Worm (Caenorhabditis elegans): ENCODE measurements around the gene pfn-3.

pfn-3 gene

DNA sequence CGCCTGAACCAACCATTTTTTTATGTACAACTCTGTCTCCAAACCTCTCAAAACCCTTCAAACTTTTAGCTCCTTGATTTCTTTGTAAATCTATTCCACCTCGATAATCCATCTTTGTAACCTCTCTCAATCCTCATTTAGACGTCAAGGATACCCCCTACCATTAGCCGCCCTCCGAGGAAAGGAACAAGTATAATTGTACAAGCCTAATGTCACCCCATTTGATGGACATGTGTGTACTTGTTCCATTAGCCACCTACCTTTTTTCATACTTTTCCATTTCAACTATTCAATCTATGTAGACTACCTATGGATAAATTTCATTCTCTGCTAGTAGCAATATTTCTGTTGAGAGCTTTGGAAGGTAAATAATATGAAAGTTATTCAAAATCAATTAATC, 27.3 kb upstream of the pfn-3 start, which contains the start of gene C05D9.4:
Gene C05D9.4 (plus strand): TSS at position 301 of the 400 bp plus-strand sequence.
- TF ChIP-seq W03F9.2 (tag; optimal IDR thresholded peaks at IDR 0.05) (no peak), dao-5 (tag; optimal IDR thresholded peaks at IDR 0.05) (no peak), him-1 (tag; optimal IDR thresholded peaks at IDR 0.05) (no peak)

DNA sequence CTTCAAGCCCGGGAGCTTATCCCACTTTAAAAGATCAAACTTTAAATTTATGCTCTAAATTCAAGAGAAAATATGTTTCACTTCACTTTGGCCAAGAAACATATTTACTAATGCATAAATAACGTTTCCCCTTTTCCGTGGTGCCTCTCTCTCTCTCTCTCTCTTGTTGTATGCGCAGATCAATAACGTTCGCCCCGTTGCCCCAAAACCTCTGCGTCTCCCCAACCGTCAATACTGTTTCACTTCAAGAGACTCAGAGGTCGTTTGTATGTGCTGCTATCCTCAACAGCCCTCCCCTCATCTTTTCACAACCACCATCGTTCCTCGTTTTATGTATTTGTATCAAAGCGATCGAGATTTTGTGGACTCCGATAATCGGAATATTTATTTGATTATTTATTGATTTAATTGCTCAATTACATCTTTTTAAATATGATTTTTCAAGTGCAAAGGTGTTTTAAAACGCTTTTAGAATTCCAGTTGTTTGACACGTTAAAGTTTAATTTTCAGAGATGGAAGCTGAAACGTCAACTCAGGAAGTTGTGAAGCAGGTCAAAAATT, 23.3 kb upstream of the pfn-3 start, which contains the start of gene ife-4:
Gene ife-4 (plus strand): TSS at position 511 of the 561 bp plus-strand sequence.
- TF ChIP-seq dao-5 (tag; optimal IDR thresholded peaks at IDR 0.05) (no peak), him-1 (tag; optimal IDR thresholded peaks at IDR 0.05) (peak; percentile 15)

DNA sequence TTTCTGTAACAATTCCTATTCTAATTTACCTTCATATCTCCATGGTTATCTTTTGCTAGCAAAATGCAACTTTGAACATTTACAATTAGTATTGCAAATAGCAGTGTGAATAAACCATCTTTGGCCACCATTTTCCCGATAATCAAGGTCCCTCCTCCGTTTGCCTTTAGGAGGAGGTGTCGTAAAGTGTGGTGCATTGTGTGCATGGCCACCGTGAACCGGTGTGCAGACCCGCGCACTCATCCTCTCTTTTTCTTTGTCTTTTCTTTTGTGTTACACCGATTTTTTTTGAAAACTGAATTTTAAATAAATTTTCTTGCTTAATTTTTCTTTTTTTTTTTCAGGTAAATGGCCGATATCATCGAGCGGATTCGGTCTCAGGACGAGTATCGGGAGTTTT, 16.4 kb upstream of the pfn-3 start, which contains the start of the genes pigx-1 and rme-6:
Gene pigx-1 (minus strand): TSS at position 206 of the 400 bp plus-strand sequence.
Gene rme-6 (plus strand): TSS at position 345 of the 400 bp plus-strand sequence.
- TF ChIP-seq dao-5 (tag; optimal IDR thresholded peaks at IDR 0.05) (no peak), W03F9.2 (tag; optimal IDR thresholded peaks at IDR 0.05) (no peak), him-1 (tag; optimal IDR thresholded peaks at IDR 0.05) (no peak)

DNA sequence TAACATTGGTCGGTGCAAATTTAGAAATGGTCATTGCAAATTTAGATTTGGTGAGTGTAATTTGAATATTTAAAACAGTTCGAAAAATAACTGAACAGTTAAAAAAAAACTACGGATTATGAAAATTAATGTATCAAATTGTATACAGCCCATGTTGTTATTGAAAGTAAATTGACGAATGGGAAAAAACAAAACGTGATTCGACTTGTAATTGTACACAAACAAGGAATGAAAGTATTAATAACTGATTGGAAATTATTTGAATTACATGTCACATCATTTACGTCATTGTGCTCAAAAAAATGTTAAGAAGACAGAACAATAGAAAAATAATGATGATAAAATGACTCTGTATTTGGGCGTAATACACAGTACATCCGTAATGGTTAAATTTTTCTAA, 13.9 kb upstream of the pfn-3 start:
- no peak for TF ChIP-seq him-1 (tag; optimal IDR thresholded peaks at IDR 0.05)
- TF ChIP-seq dao-5 (tag; optimal IDR thresholded peaks at IDR 0.05): no peak
- no peak for TF ChIP-seq W03F9.2 (tag; optimal IDR thresholded peaks at IDR 0.05)

DNA sequence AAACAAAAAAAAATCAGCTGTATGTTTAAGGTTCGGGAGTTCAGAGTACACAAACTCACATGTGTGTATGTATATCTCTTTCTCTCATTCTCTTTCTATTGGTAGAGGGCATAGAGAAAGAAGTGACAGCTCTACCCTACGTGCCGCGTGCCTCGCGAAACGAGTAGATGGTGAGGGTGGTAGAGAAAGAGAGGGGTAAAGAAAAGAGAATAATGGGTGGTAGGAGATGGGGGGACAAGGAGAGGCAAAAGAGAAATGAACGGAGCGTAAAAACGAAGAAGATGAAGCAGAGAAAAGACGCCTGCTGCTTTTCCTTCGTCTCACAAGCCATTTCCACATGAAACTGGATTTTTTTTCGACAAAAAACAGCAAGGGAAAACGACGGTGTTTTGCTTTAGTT, 12.7 kb upstream of the pfn-3 start:
- TF ChIP-seq dao-5 (tag; optimal IDR thresholded peaks at IDR 0.05) (no peak), him-1 (tag; optimal IDR thresholded peaks at IDR 0.05) (peak; percentile 92), W03F9.2 (tag; optimal IDR thresholded peaks at IDR 0.05) (peak; percentile 80)

ce11 chrX:1089676-1090075, 9.2 kb upstream of the pfn-3 start:
- TF ChIP-seq W03F9.2 (tag; optimal IDR thresholded peaks at IDR 0.05) (no peak), him-1 (tag; optimal IDR thresholded peaks at IDR 0.05) (no peak), dao-5 (tag; optimal IDR thresholded peaks at IDR 0.05) (no peak)

DNA sequence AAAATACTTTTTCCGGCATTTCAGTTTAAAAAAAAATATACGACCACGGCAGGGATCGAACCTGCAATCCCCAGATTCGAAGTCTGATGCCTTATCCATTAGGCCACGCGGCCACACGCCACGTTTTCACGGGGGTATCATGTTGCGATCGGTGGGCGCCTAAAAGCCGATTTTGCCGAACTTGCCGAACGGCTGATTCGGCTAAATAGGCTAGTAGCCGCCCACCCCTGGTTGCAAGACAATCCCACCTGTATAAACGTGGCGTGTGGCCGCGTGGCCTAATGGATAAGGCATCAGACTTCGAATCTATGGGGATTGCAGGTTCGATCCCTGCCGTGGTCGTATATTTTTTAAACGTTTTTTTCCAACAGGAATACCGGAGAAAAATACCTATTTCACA, 8.7 kb upstream of the pfn-3 start:
- TF ChIP-seq dao-5 (tag; optimal IDR thresholded peaks at IDR 0.05) (no peak), W03F9.2 (tag; optimal IDR thresholded peaks at IDR 0.05) (no peak), him-1 (tag; optimal IDR thresholded peaks at IDR 0.05) (no peak)

DNA sequence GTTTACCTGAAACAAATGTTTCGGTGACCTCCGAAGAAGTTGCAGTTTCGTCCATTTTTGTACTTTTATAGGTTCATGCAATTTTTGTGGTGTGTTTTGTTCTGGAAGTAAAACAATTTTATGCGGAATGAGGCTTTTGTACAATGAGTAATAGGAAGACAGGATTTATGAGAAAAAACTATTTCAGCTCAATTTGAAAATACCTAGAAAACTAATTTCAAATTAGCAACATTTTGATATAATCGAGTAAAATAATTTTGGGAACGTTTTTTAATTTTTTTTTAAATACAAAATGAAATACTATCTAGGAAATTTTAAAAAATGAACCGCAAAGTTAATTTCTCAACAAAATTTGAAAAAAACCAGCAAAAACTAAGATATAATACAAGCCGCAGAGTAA, 7.6 kb upstream of the pfn-3 start, which contains the start of gene rei-2:
Gene rei-2 (minus strand): TSS at position 101 of the 400 bp plus-strand sequence.
- TF ChIP-seq him-1 (tag; optimal IDR thresholded peaks at IDR 0.05) (no peak), W03F9.2 (tag; optimal IDR thresholded peaks at IDR 0.05) (no peak), dao-5 (tag; optimal IDR thresholded peaks at IDR 0.05) (no peak)

DNA sequence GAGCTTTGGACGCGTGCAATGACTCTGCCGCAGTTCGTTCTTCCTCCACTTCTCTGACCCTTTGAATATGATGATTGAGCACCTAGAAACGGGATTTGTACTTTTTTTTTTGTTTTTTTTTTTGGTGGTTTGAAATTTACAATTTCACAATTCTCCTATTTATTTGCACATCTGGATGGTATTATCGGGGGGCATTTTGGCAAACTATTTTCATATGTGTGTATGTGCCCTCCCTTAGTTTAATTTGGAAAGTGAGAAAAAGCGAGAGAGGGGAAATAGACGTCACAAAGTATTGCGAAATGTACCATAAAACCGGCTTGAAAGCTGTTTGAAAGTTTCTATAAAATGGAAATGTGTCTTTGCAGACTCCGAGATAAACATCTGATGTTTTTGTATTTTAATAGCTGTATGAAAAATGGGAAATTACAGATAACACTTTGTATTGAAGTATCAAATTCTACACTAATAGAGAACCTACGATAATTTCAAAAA, 6.0 kb upstream of the pfn-3 start:
- TF ChIP-seq dao-5 (tag; optimal IDR thresholded peaks at IDR 0.05): no peak
- peak; percentile 17 for TF ChIP-seq him-1 (tag; optimal IDR thresholded peaks at IDR 0.05)
- no peak for TF ChIP-seq W03F9.2 (tag; optimal IDR thresholded peaks at IDR 0.05)

DNA sequence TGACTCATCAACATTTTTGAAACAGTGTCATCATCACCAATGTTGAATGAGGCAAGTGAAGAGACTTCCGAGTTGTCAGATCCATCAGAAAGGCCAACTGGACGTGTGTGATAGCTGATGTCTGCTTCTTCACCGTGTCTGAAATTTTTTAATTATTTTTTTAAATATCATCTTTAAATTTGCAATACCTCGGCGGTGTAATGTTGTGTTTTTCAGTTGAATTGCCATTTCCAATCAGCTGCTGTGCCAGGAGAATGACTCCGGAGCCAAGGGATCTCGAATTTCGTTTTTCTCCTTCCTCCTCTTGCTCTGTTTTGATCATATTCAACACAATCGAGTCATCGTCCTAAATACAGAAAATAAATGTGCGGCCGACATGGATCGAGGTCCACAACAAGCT, 4.6 kb upstream of the pfn-3 start:
- TF ChIP-seq him-1 (tag; optimal IDR thresholded peaks at IDR 0.05) (no peak), W03F9.2 (tag; optimal IDR thresholded peaks at IDR 0.05) (no peak), dao-5 (tag; optimal IDR thresholded peaks at IDR 0.05) (no peak)

- TF ChIP-seq him-1 (tag; optimal IDR thresholded peaks at IDR 0.05): no peak
- TF ChIP-seq W03F9.2 (tag; optimal IDR thresholded peaks at IDR 0.05): no peak
- no peak for TF ChIP-seq dao-5 (tag; optimal IDR thresholded peaks at IDR 0.05)
These were observed 1.5 kb upstream of the pfn-3 start for ce11 chrX:1081927-1082326.

DNA sequence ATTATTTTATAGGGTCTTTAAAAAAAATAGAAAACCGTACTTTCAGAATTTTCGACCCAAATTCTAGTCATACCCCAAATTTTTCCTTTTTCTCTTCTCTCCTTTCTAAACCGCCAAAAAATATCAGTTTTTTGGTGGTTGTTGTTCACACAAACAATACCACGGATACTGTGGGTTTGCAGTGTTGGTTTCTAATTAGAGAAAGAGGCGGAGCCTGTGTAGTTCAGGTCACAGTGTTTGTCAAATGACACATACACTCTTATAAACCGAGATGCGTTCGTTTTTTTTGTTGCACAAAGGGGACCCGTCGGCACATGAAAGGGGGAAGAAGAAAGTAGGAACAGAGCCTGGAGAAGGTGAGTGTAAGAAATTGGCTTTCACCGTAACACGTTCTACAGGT, 8.3 kb downstream of the pfn-3 start, which contains the start of gene lim-6:
Gene lim-6 (plus strand): TSS at position 301 of the 400 bp plus-strand sequence.
- no peak for TF ChIP-seq dao-5 (tag; optimal IDR thresholded peaks at IDR 0.05)
- TF ChIP-seq him-1 (tag; optimal IDR thresholded peaks at IDR 0.05): no peak
- no peak for TF ChIP-seq W03F9.2 (tag; optimal IDR thresholded peaks at IDR 0.05)

ce11 chrX:1068986-1069385, 11.5 kb downstream of the pfn-3 start, which contains the start of gene mksr-1:
mksr-1 (minus strand) TSS chrX:1069129.
- TF ChIP-seq him-1 (tag; optimal IDR thresholded peaks at IDR 0.05) (no peak), dao-5 (tag; optimal IDR thresholded peaks at IDR 0.05) (no peak), W03F9.2 (tag; optimal IDR thresholded peaks at IDR 0.05) (no peak)

DNA sequence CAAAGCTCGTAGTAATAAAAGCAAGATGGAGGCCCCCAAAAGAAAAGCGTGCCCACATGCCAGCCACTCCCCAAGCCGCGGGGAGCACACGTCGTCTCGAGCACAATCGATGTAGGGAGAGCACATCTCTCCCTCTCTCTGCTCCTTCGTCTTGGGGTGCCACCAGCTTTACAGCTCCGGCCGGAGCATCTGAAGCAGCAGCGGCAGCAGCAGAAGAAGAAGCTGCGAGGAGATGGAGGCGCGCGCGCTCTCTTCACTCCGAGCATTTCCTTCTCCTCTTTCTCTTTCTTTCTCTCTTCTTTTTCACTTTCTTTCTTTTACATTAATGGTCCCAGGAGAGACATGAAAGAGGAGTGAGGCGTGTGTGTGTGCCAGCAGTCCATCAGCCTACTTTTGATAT, 16.4 kb downstream of the pfn-3 start:
- TF ChIP-seq W03F9.2 (tag; optimal IDR thresholded peaks at IDR 0.05): no peak
- TF ChIP-seq him-1 (tag; optimal IDR thresholded peaks at IDR 0.05): peak; percentile 84
